Worm (Caenorhabditis elegans): ENCODE results near the gene Y53F4B.36.

DNA sequence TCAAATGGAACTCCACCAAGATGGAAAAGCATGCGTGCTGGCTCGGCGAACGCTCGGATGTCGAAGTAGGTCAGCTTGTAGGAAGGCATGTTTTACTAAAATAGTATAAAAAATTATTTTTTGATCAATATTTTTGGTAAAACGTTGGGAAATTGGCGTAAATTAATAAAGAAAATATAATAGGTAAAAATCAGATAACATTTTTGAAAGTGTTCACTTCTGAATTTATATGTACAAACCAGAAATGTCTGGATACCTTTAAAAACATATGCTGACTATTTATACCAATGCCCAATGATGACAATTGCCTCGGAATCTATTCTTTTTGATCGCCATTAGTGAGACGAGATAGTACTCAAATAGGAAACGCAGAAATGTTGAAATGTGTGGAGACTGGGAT lies 9.5 kb downstream of the Y53F4B.36 start, which contains the start of gene gst-35:
- TF ChIP-seq ttx-3 (tag; optimal IDR thresholded peaks at IDR 0.05) = no peak
- TF ChIP-seq eyg-1 (tag; optimal IDR thresholded peaks at IDR 0.05) = no peak
- TF ChIP-seq zip-5 (tag; optimal IDR thresholded peaks at IDR 0.05) = no peak
- TF ChIP-seq pax-1 (tag; optimal IDR thresholded peaks at IDR 0.05) = no peak
- no peak for TF ChIP-seq sox-2 (GFP tag; IDR thresholded peaks at IDR 0.05)
- no peak for TF ChIP-seq madf-2 (tag; optimal IDR thresholded peaks at IDR 0.05)
- TF ChIP-seq elt-2 (tag; optimal IDR thresholded peaks at IDR 0.05) = no peak
- no peak for TF ChIP-seq C38D4.7 (GFP tag; optimal IDR thresholded peaks at IDR 0.05)
- TF ChIP-seq K02D7.2 (tag; optimal IDR thresholded peaks at IDR 0.05) = no peak
- TF ChIP-seq unc-55 (GFP tag; optimal IDR thresholded peaks at IDR 0.05) = no peak
- TF ChIP-seq pha-4 (tag; optimal IDR thresholded peaks at IDR 0.05) = no peak

All from whole organism, late embryonic.